Worm (Caenorhabditis elegans) whole organism, L4 larva: Measurements from ENCODE around the gene cyp-35B2.

Experiments
- F37D6.2 ChIP-seq: sonication (generic microtip); optimal IDR thresholded peaks from 2 replicates; lab custom pipeline; 2016; ENCODE audit warnings: mild to moderate bottlenecking, missing genetic modification characterization, missing compliant biosample characterization
- F49E8.2 ChIP-seq: sonication (generic microtip); optimal IDR thresholded peaks from 2 replicates; lab custom pipeline; 2016; ENCODE audit warnings: missing compliant biosample characterization, mild to moderate bottlenecking, missing genetic modification characterization, borderline replicate concordance
- aha-1 ChIP-seq: fragments of 150-350 bp; peaks from one replicate; lab custom pipeline; 2014; ENCODE audit warnings: missing biosample characterization, missing genetic modification characterization
- aly-2 ChIP-seq: sonication (generic microtip); optimal IDR thresholded peaks from 2 replicates; lab custom pipeline; 2018; ENCODE audit warnings: missing biosample characterization, missing genetic modification characterization
- attf-4 ChIP-seq: sonication (generic microtip); optimal IDR thresholded peaks from 3 replicates; lab custom pipeline; 2017; ENCODE audit warnings: missing biosample characterization, missing genetic modification characterization
- ceh-20 ChIP-seq: fragments of 200-800 bp; sonication (Bioruptor generic); IDR thresholded peaks from 2 replicates; pipeline ENCODE4 v1.3.6; 2022; ENCODE audit warnings: missing genetic modification reagents, missing genetic modification characterization, missing compliant biosample characterization
- ctbp-1 ChIP-seq: fragments of 200-800 bp; sonication (Bioruptor generic); IDR thresholded peaks from 2 replicates; pipeline ENCODE4 v1.3.6; 2022; ENCODE audit warnings: missing genetic modification reagents, missing genetic modification characterization, missing compliant biosample characterization
- daf-8 ChIP-seq: fragments of 200-800 bp; sonication (Bioruptor generic); IDR thresholded peaks from 2 replicates; pipeline ENCODE4 v1.3.6; 2022; ENCODE audit warnings: missing genetic modification characterization, missing compliant biosample characterization
- dmd-6 ChIP-seq: fragments of 200-800 bp; sonication (Bioruptor generic); IDR thresholded peaks from 2 replicates; pipeline ENCODE4 v1.3.6; 2022; ENCODE audit warnings: missing genetic modification reagents, missing genetic modification characterization, missing compliant biosample characterization
- dmd-8 ChIP-seq: fragments of 200-800 bp; sonication (Bioruptor generic); IDR thresholded peaks from 2 replicates; pipeline ENCODE4 v1.3.6; 2022; ENCODE audit warnings: missing genetic modification characterization, missing compliant biosample characterization
- dmd-9 ChIP-seq: fragments of 200-800 bp; sonication (Bioruptor generic); IDR thresholded peaks from 2 replicates; pipeline ENCODE4 v1.3.6; 2022; ENCODE audit warnings: missing genetic modification reagents, missing genetic modification characterization, missing compliant biosample characterization
- dpl-1 ChIP-seq: fragments of 150-350 bp; optimal IDR thresholded peaks from 2 replicates; lab custom pipeline; 2014; ENCODE audit warnings: missing biosample characterization, missing genetic modification reagents, missing genetic modification characterization
- dve-1 ChIP-seq: sonication (generic microtip); optimal IDR thresholded peaks from 2 replicates; lab custom pipeline; 2017; ENCODE audit warnings: antibody characterized with exemption, mild to moderate bottlenecking, missing genetic modification characterization, missing compliant biosample characterization; ENCODE audit not compliant: insufficient read depth
- egl-43 ChIP-seq: fragments of 200-800 bp; sonication (Bioruptor generic); IDR thresholded peaks from 2 replicates; pipeline ENCODE4 v1.3.6; 2022; ENCODE audit warnings: missing genetic modification reagents, missing genetic modification characterization, missing compliant biosample characterization
- hlh-11 ChIP-seq: fragments of 200-800 bp; sonication (Bioruptor generic); optimal IDR thresholded peaks from 2 replicates; lab custom pipeline; 2018; ENCODE audit warnings: mild to moderate bottlenecking, missing genetic modification characterization, missing compliant biosample characterization
- hlh-30 ChIP-seq: sonication (generic microtip); optimal IDR thresholded peaks from 2 replicates; lab custom pipeline; 2017; ENCODE audit warnings: antibody characterized with exemption, mild to moderate bottlenecking, missing genetic modification characterization, missing compliant biosample characterization; ENCODE audit not compliant: insufficient read depth
- hmg-1.1 ChIP-seq: fragments of 200-800 bp; sonication (Bioruptor generic); IDR thresholded peaks from 2 replicates; pipeline ENCODE4 v1.3.6; 2022; ENCODE audit warnings: missing genetic modification reagents, missing genetic modification characterization, missing compliant biosample characterization
- jun-1 ChIP-seq: fragments of 150-350 bp; optimal IDR thresholded peaks from 2 replicates; lab custom pipeline; 2014; ENCODE audit warnings: missing biosample characterization, missing genetic modification reagents, missing genetic modification characterization
- lir-3 ChIP-seq: sonication (generic microtip); optimal IDR thresholded peaks from 2 replicates; lab custom pipeline; 2016; ENCODE audit warnings: mild to moderate bottlenecking, missing genetic modification characterization, missing compliant biosample characterization
- madf-5 ChIP-seq, 2 experiments: fragments of 200-800 bp; sonication (Bioruptor generic); IDR thresholded peaks; 2 replicates each; pipeline ENCODE4 v1.3.6; 2022; ENCODE audit warnings: missing compliant biosample characterization in 2 of 2, missing genetic modification characterization in 2 of 2
- mdl-1 ChIP-seq, 2 experiments: fragments of 150-350 bp in 1 of 2; sonication (generic microtip) in 1 of 2; optimal IDR thresholded peaks; 2 replicates each; lab custom pipeline; 2014 to 2017; ENCODE audit warnings: missing biosample characterization in 2 of 2, missing genetic modification characterization in 2 of 2
- mep-1 ChIP-seq: fragments of 150-350 bp; sonication (generic microtip); optimal IDR thresholded peaks from 3 replicates; lab custom pipeline; 2014; ENCODE audit warnings: missing biosample characterization, missing genetic modification characterization
- mxl-3 ChIP-seq: fragments of 200-800 bp; sonication (Bioruptor generic); optimal IDR thresholded peaks from 2 replicates; lab custom pipeline; 2018; ENCODE audit warnings: mild to moderate bottlenecking, missing genetic modification characterization, missing compliant biosample characterization
- nhr-10 ChIP-seq: fragments of 150-350 bp; optimal IDR thresholded peaks from 2 replicates; lab custom pipeline; 2014; ENCODE audit warnings: missing biosample characterization, missing genetic modification characterization
- nhr-102 ChIP-seq: sonication (generic microtip); optimal IDR thresholded peaks from 2 replicates; lab custom pipeline; 2016; ENCODE audit warnings: mild to moderate bottlenecking, missing genetic modification characterization, moderate library complexity, missing compliant biosample characterization
- nhr-11 ChIP-seq: fragments of 150-350 bp; optimal IDR thresholded peaks from 2 replicates; lab custom pipeline; 2014; ENCODE audit warnings: missing biosample characterization, missing genetic modification characterization
- nhr-25 ChIP-seq: sonication (generic microtip); optimal IDR thresholded peaks from 2 replicates; lab custom pipeline; 2017; ENCODE audit warnings: missing genetic modification characterization, mild to moderate bottlenecking, missing compliant biosample characterization, antibody characterized with exemption, moderate library complexity, borderline replicate concordance; ENCODE audit not compliant: insufficient read depth
- nhr-28 ChIP-seq: fragments of 150-350 bp; optimal IDR thresholded peaks from 2 replicates; lab custom pipeline; 2014; ENCODE audit warnings: missing biosample characterization, missing genetic modification characterization
- nhr-41 ChIP-seq: fragments of 200-800 bp; sonication (Bioruptor generic); IDR thresholded peaks from 2 replicates; pipeline ENCODE4 v1.3.6; 2022; ENCODE audit warnings: missing genetic modification reagents, missing genetic modification characterization, missing compliant biosample characterization
- nhr-42 ChIP-seq: fragments of 200-800 bp; sonication (Bioruptor generic); IDR thresholded peaks from 2 replicates; pipeline ENCODE4 v1.3.6; 2022; ENCODE audit warnings: missing genetic modification characterization, missing compliant biosample characterization
- nhr-77 ChIP-seq: fragments of 150-350 bp; optimal IDR thresholded peaks from 2 replicates; lab custom pipeline; 2014; ENCODE audit warnings: missing biosample characterization, missing genetic modification characterization
- snpc-4 ChIP-seq: fragments of 150-350 bp; optimal IDR thresholded peaks from 2 replicates; lab custom pipeline; 2014; ENCODE audit warnings: missing biosample characterization, missing genetic modification characterization
- spr-1 ChIP-seq: sonication (generic microtip); optimal IDR thresholded peaks from 2 replicates; lab custom pipeline; 2016; ENCODE audit warnings: mild to moderate bottlenecking, missing genetic modification characterization, missing compliant biosample characterization
- tra-1 ChIP-seq: fragments of 200-800 bp; sonication (Bioruptor generic); IDR thresholded peaks from 2 replicates; pipeline ENCODE4 v1.3.6; 2022; ENCODE audit warnings: missing genetic modification reagents, missing genetic modification characterization, missing compliant biosample characterization
- unc-130 ChIP-seq: sonication (generic microtip); optimal IDR thresholded peaks from 2 replicates; lab custom pipeline; 2016; ENCODE audit warnings: missing genetic modification reagents, missing genetic modification characterization, missing compliant biosample characterization
- unc-62 ChIP-seq, 3 experiments: fragments of 150-350 bp in 1 of 3; sonication (generic microtip); optimal IDR thresholded peaks in 2 of 3; peaks in 1 of 3; 1 replicate in 1 of 3; 2 replicates in 2 of 3; lab custom pipeline; 2014 to 2017; ENCODE audit warnings: missing biosample characterization in 3 of 3, missing genetic modification characterization in 3 of 3, missing genetic modification reagents in 3 of 3, missing genotype in 1 of 3
- vab-7 ChIP-seq: fragments of 200-800 bp; sonication (Bioruptor generic); IDR thresholded peaks from 2 replicates; pipeline ENCODE4 v1.3.6; 2022; ENCODE audit warnings: missing genetic modification reagents, missing genetic modification characterization, missing compliant biosample characterization
- zag-1 ChIP-seq: fragments of 150-350 bp; optimal IDR thresholded peaks from 2 replicates; lab custom pipeline; 2014; ENCODE audit warnings: missing biosample characterization, missing genetic modification characterization
- zfp-3 ChIP-seq: fragments of 200-800 bp; sonication (Bioruptor generic); conservative IDR thresholded peaks from 2 replicates; pipeline ENCODE4 v1.3.6; 2022; ENCODE audit warnings: missing genetic modification reagents, missing genetic modification characterization, missing compliant biosample characterization
- zip-11 ChIP-seq: fragments of 200-800 bp; sonication (Bioruptor generic); IDR thresholded peaks from 2 replicates; pipeline ENCODE4 v1.3.6; 2022; ENCODE audit warnings: missing genetic modification characterization, missing compliant biosample characterization
- ztf-7 ChIP-seq: fragments of 150-350 bp; optimal IDR thresholded peaks from 2 replicates; lab custom pipeline; 2014; ENCODE audit warnings: missing biosample characterization, missing genetic modification characterization

The cyp-35B2 gene

DNA sequence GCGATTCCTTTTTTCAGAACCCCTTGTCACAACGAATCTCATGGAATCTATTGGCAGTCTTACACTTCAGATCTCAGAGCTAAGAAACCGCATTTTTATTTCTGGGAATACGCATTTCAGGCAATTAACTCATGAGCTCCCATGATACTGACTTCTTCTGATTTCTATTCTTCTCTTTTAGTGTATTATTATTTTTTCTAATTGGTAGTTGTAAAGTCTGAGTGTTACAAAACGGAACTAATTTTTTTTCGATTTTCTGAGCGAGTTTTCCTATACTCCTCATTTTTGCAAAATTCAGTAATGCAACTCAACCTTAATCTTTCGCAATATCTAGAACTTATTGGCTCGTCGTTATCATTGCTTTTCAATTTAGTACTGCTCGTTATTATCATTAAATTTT is 32.4 kb downstream of the cyp-35B2 start, which contains the start of gene str-82:
Gene str-82 (plus strand): TSS at position 301 of the 400 bp plus-strand sequence.
- TF ChIP-seq lir-3 (tag; lab: Kevin White, UChicago) (no peak), vab-7 (GFP tag; lab: Robert Waterston, UW) (no peak), dmd-9 (GFP tag; lab: Robert Waterston, UW) (no peak), dmd-8 (GFP tag; lab: Robert Waterston, UW) (no peak), nhr-77 (tag; lab: Kevin White, UChicago) (no peak), nhr-41 (GFP tag; lab: Robert Waterston, UW) (no peak), aly-2 (tag; lab: Kevin White, UChicago) (no peak), F37D6.2 (tag; lab: Kevin White, UChicago) (no peak), egl-43 (GFP tag; lab: Robert Waterston, UW) (no peak), mxl-3 (no peak), zag-1 (tag; lab: Kevin White, UChicago) (no peak), aha-1 (tag; lab: Kevin White, UChicago) (no peak), zfp-3 (no peak), dpl-1 (no peak), zip-11 (GFP tag; lab: Robert Waterston, UW) (no peak), unc-62 (GFP tag; optimal IDR thresholded peaks at IDR 0.05 in 1 of 2; lab: Kevin White, UChicago) (no peak), unc-62 (tag; optimal IDR thresholded peaks at IDR 0.05; lab: Kevin White, UChicago) (no peak), tra-1 (no peak), nhr-42 (GFP tag; lab: Robert Waterston, UW) (no peak), unc-130 (no peak)

DNA sequence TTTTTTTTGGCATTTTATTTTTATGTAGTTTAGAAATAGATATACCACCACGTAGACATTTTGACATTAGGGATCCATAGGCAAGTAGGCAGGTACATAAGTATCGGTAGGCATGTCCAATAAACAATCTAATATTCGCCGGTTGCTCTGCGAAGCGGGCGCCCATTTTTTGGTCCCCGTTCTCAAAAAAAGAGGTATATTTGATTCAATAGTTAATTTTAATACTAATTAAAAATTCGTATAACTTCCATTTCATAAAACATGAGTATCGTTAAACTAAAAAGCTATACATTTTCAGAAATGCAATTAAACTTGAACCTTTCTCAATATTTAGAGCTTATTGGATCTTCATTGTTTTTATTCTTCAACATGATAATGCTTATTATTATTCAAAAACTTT is 35.0 kb downstream of the cyp-35B2 start, which contains the start of gene str-83:
Gene str-83 (plus strand): TSS at position 301 of the 400 bp plus-strand sequence.
- no peak for TF ChIP-seq aha-1 (tag; lab: Kevin White, UChicago)
- TF ChIP-seq F49E8.2 (tag; lab: Kevin White, UChicago): no peak
- TF ChIP-seq ceh-20 (GFP tag; lab: Robert Waterston, UW): no peak
- TF ChIP-seq madf-5 (GFP tag; IDR thresholded peaks at IDR 0.05; lab: Robert Waterston, UW): no peak
- TF ChIP-seq dve-1 (tag; lab: Kevin White, UChicago): no peak
- no peak for TF ChIP-seq egl-43 (GFP tag; lab: Robert Waterston, UW)
- TF ChIP-seq lir-3 (tag; lab: Kevin White, UChicago): no peak
- TF ChIP-seq spr-1 (tag; lab: Kevin White, UChicago): no peak
- TF ChIP-seq unc-130: no peak
- no peak for TF ChIP-seq jun-1
- TF ChIP-seq ztf-7 (tag; lab: Kevin White, UChicago): no peak
- TF ChIP-seq zfp-3: no peak
- TF ChIP-seq F37D6.2 (tag; lab: Kevin White, UChicago): no peak
- no peak for TF ChIP-seq mep-1 (tag; lab: Kevin White, UChicago)
- TF ChIP-seq nhr-28 (tag; lab: Kevin White, UChicago): no peak

DNA sequence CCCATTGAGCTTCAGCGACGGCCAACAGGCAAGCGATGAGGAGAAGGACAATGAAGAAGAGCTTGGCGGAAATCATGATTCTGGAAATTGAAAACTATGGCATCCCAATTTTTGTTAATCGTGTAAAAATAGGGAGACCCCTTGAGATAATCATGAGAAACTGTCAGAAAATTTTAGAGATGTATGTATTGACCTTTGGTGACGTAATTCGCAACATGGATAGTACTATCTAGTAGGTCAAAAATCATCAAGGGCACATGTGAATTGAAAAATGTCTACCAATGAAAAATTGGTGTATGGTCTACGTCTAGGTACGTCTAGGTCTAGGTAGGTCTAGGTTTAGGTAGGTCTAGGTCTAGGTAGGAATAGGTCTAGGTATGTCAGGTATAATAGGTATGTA is 37.1 kb downstream of the cyp-35B2 start, which contains the start of gene nlp-34:
Gene nlp-34 (minus strand): TSS at position 82 of the 400 bp plus-strand sequence.
- TF ChIP-seq daf-8 (no peak), ctbp-1 (GFP tag; lab: Robert Waterston, UW) (no peak)

DNA sequence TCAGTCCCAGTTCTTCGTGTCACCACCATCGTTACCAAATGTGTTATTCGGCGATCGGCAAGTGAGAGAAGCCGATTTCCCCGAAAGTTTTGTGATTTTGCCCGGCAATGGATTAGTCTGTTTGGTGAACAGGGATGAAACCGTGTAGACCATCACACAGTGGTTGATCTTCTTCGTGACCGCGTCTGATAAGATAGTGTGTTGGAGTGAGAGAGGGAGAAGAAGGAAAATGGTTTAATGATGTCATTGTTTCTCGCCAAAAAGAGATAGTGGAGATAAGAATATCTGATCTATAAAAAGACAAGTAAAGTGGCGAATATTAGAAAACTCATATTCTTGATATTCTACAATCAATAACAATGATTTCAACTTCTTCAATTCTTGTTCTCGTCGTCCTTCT is 37.9 kb downstream of the cyp-35B2 start, which contains the start of gene nlp-31:
Gene nlp-31 (plus strand): TSS at position 237 of the 400 bp plus-strand sequence.
- TF ChIP-seq hlh-30 (tag; lab: Kevin White, UChicago) (peak; percentile 30), dmd-6 (GFP tag; lab: Robert Waterston, UW) (0 out of 2 replicates have a peak, but pooled peaks have one; percentile 17), nhr-10 (tag; lab: Kevin White, UChicago) (peak; percentile 71), mdl-1 (tag; optimal IDR thresholded peaks at IDR 0.05; lab: Kevin White, UChicago) (peak in 1 of 2 experiments; percentile 75), hmg-1.1 (GFP tag; lab: Robert Waterston, UW) (no peak), ceh-20 (GFP tag; lab: Robert Waterston, UW) (0 out of 2 replicates have a peak, but pooled peaks have one; percentile 14), nhr-11 (tag; lab: Kevin White, UChicago) (peak; percentile 15), egl-43 (GFP tag; lab: Robert Waterston, UW) (no peak), nhr-28 (tag; lab: Kevin White, UChicago) (peak; percentile 74), attf-4 (tag; lab: Kevin White, UChicago) (no peak), unc-62 (GFP tag; optimal IDR thresholded peaks at IDR 0.05 in 1 of 2; lab: Kevin White, UChicago) (peak in 1 of 2 experiments; percentile 63), unc-62 (tag; optimal IDR thresholded peaks at IDR 0.05; lab: Kevin White, UChicago) (no peak), hlh-11 (tag; lab: Kevin White, UChicago) (peak; percentile 79), snpc-4 (tag; lab: Kevin White, UChicago) (no peak), nhr-102 (tag; lab: Kevin White, UChicago) (peak; percentile 29), nhr-25 (tag; lab: Kevin White, UChicago) (peak; percentile 74), mxl-3 (peak; percentile 68)
